Worm (Caenorhabditis elegans) whole organism, early embryonic: ENCODE results near the gene C14A4.7.

Source experiments
- F13C5.2 ChIP-seq: sonication (generic microtip); optimal IDR thresholded peaks from 2 replicates; lab custom pipeline; 2017; ENCODE audit warnings: mild to moderate bottlenecking, missing genetic modification characterization, inconsistent platforms, missing compliant biosample characterization
- aly-1 ChIP-seq: sonication (generic microtip); optimal IDR thresholded peaks from 2 replicates; lab custom pipeline; 2016; ENCODE audit warnings: missing genetic modification characterization, missing compliant biosample characterization
- ama-1 ChIP-seq: fragments of 150-350 bp; optimal IDR thresholded peaks from 2 replicates; lab custom pipeline; 2014
- ceh-13 ChIP-seq: fragments of 200-800 bp; sonication (Bioruptor generic); optimal IDR thresholded peaks from 2 replicates; lab custom pipeline; 2018; ENCODE audit warnings: mild to moderate bottlenecking, missing genetic modification characterization, missing compliant biosample characterization
- ceh-36 ChIP-seq: sonication (generic microtip); optimal IDR thresholded peaks from 2 replicates; lab custom pipeline; 2016; ENCODE audit warnings: missing genetic modification characterization, inconsistent platforms, missing compliant biosample characterization
- ets-7 ChIP-seq: sonication (generic microtip); optimal IDR thresholded peaks from 2 replicates; lab custom pipeline; 2016; ENCODE audit warnings: missing genotype, missing genetic modification characterization, missing compliant biosample characterization
- flt-1 ChIP-seq: fragments of 200-800 bp; sonication (Bioruptor generic); IDR thresholded peaks from 2 replicates; pipeline ENCODE4 v1.3.6; 2022; ENCODE audit warnings: missing genetic modification characterization, missing compliant biosample characterization
- hmbx-1 ChIP-seq: sonication (generic microtip); optimal IDR thresholded peaks from 2 replicates; lab custom pipeline; 2016; ENCODE audit warnings: mild to moderate bottlenecking, missing genetic modification characterization, missing compliant biosample characterization
- hnd-1 ChIP-seq: sonication (generic microtip); optimal IDR thresholded peaks from 2 replicates; lab custom pipeline; 2016; ENCODE audit warnings: missing genetic modification characterization, missing compliant biosample characterization
- pes-1 ChIP-seq: fragments of 200-800 bp; sonication (Bioruptor generic); IDR thresholded peaks from 2 replicates; pipeline ENCODE4 v1.3.6; 2022; ENCODE audit warnings: missing genetic modification reagents, missing genetic modification characterization, missing compliant biosample characterization
- sea-1 ChIP-seq: fragments of 200-800 bp; sonication (Bioruptor generic); conservative IDR thresholded peaks from 2 replicates; pipeline ENCODE4 v1.3.6; 2022; ENCODE audit warnings: missing genetic modification characterization, missing compliant biosample characterization
- tbx-11 ChIP-seq: fragments of 200-800 bp; sonication (Bioruptor generic); IDR thresholded peaks from 2 replicates; pipeline ENCODE4 v1.3.6; 2022; ENCODE audit warnings: missing genetic modification characterization, missing compliant biosample characterization
- tbx-37 ChIP-seq: fragments of 200-800 bp; sonication (Bioruptor generic); conservative IDR thresholded peaks from 2 replicates; pipeline ENCODE4 v1.3.6; 2022; ENCODE audit warnings: missing genetic modification reagents, missing genetic modification characterization, missing compliant biosample characterization
- tra-4 ChIP-seq: sonication (generic microtip); optimal IDR thresholded peaks from 2 replicates; lab custom pipeline; 2017; ENCODE audit warnings: missing genetic modification characterization, missing compliant biosample characterization

ce11 chrII:10594758-10595157, 1.6 kb downstream of the C14A4.7 start, which contains the start of gene C14A4.6:
- TF ChIP-seq ama-1 (no peak), ets-7 (no peak), flt-1 (GFP tag; lab: Robert Waterston, UW) (no peak), aly-1 (tag; lab: Kevin White, UChicago) (no peak), tbx-11 (GFP tag; lab: Robert Waterston, UW) (no peak), ceh-36 (tag; lab: Kevin White, UChicago) (no peak), ceh-13 (no peak), hmbx-1 (no peak), hnd-1 (tag; lab: Kevin White, UChicago) (no peak), tbx-37 (no peak), tra-4 (tag; lab: Kevin White, UChicago) (no peak), sea-1 (GFP tag; lab: Robert Waterston, UW) (no peak), F13C5.2 (tag; lab: Kevin White, UChicago) (no peak), pes-1 (no peak)
